Fruit fly (Drosophila melanogaster) whole organism, pupa: ENCODE data around the gene stumps.

Source experiments
- CG17806 ChIP-seq: fragments of 200-800 bp; sonication (Bioruptor generic); optimal IDR thresholded peaks from 2 replicates; lab custom pipeline; 2018; ENCODE audit warnings: missing biosample characterization, mild to moderate bottlenecking, missing genetic modification characterization, moderate library complexity
- CG8301 ChIP-seq: fragments of 200-800 bp; sonication (Bioruptor generic); optimal IDR thresholded peaks from 2 replicates; lab custom pipeline; 2018; ENCODE audit warnings: missing biosample characterization, mild to moderate bottlenecking, missing genetic modification characterization

- TF ChIP-seq CG17806 (no peak), CG8301 (tag; lab: Kevin White, UChicago) (peak; percentile 12)
These were observed at the start of gene stumps for dm6 chr3R:14576692-14577646.
